Fruit fly (Drosophila melanogaster): Measurements from ENCODE around the gene Eip93F.

Gene Eip93F

dm6 chr3R:21905615-21906014 is 43.3 kb upstream of the Eip93F start (continued):
- peak; percentile 90 for TF ChIP-seq eg (GFP tag; IDR thresholded peaks at IDR 0.05)
- TF ChIP-seq Eip75B (GFP tag; optimal IDR thresholded peaks at IDR 0.05) = peak; percentile 84
- peak; percentile 88 for TF ChIP-seq dsx (GFP tag; optimal IDR thresholded peaks at IDR 0.05; ENCODE audit: poor library complexity, severe bottlenecking)
- peak; percentile 76 for TF ChIP-seq dac (GFP tag; optimal IDR thresholded peaks at IDR 0.05)
- peak; percentile 84 for TF ChIP-seq CG6808 (GFP tag; optimal IDR thresholded peaks at IDR 0.05)
- TF ChIP-seq CG6792 (GFP tag; optimal IDR thresholded peaks at IDR 0.05) = peak; percentile 77
- TF ChIP-seq CG4318 (GFP tag; optimal IDR thresholded peaks at IDR 0.05) = peak; percentile 87
- TF ChIP-seq net (GFP tag; optimal IDR thresholded peaks at IDR 0.05) = peak; percentile 79
- peak; percentile 44 for TF ChIP-seq CG11902 (GFP tag; optimal IDR thresholded peaks at IDR 0.05)
- TF ChIP-seq acj6 (GFP tag; optimal IDR thresholded peaks at IDR 0.05) = peak; percentile 85
- TF ChIP-seq CG8119 (GFP tag; IDR thresholded peaks at IDR 0.05) = peak; percentile 93
- peak; percentile 82 for TF ChIP-seq Sox14 (GFP tag; optimal IDR thresholded peaks at IDR 0.05)
- peak; percentile 46 for TF ChIP-seq Blimp-1 (GFP tag; optimal IDR thresholded peaks at IDR 0.05)
- peak; percentile 82 for TF ChIP-seq CG10669 (GFP tag; optimal IDR thresholded peaks at IDR 0.05)
- peak; percentile 65 for TF ChIP-seq Smox (GFP tag; optimal IDR thresholded peaks at IDR 0.05)
- TF ChIP-seq Gug (GFP tag; IDR thresholded peaks at IDR 0.05) = peak; percentile 88
- peak; percentile 43 for TF ChIP-seq Sox15 (GFP tag; optimal IDR thresholded peaks at IDR 0.05)
- TF ChIP-seq Eip93F (GFP tag; optimal IDR thresholded peaks at IDR 0.05) = no peak
- peak; percentile 64 for TF ChIP-seq lz (GFP tag; optimal IDR thresholded peaks at IDR 0.05)
- peak; percentile 90 for TF ChIP-seq Hr4 (GFP tag; optimal IDR thresholded peaks at IDR 0.05)
- peak; percentile 57 for TF ChIP-seq CG8319 (GFP tag; optimal IDR thresholded peaks at IDR 0.05)
- peak; percentile 73 for TF ChIP-seq topi (GFP tag; optimal IDR thresholded peaks at IDR 0.05)
- no peak for TF ChIP-seq fkh (GFP tag; optimal IDR thresholded peaks at IDR 0.05)
- no peak for TF ChIP-seq fd85E (GFP tag; optimal IDR thresholded peaks at IDR 0.05)
- peak; percentile 69 to 91 for TF ChIP-seq salr (GFP tag; optimal IDR thresholded peaks at IDR 0.05)
- TF ChIP-seq CG6276 (GFP tag; optimal IDR thresholded peaks at IDR 0.05) = peak; percentile 82
- peak; percentile 83 for TF ChIP-seq fd59A (GFP tag; optimal IDR thresholded peaks at IDR 0.05)
- TF ChIP-seq CG6854 (GFP tag; optimal IDR thresholded peaks at IDR 0.05) = peak; percentile 67
- TF ChIP-seq Hr39 (GFP tag; optimal IDR thresholded peaks at IDR 0.05) = peak; percentile 43
- TF ChIP-seq OdsH (GFP tag; optimal IDR thresholded peaks at IDR 0.05) = peak; percentile 88

- TF ChIP-seq CG6854 (GFP tag; optimal IDR thresholded peaks at IDR 0.05) (no peak), eg (GFP tag; IDR thresholded peaks at IDR 0.05) (no peak), CG7368 (GFP tag; optimal IDR thresholded peaks at IDR 0.05) (no peak), achi (GFP tag; optimal IDR thresholded peaks at IDR 0.05) (peak; percentile 10), CG11902 (GFP tag; optimal IDR thresholded peaks at IDR 0.05) (no peak), CG6276 (GFP tag; optimal IDR thresholded peaks at IDR 0.05) (no peak), salr (GFP tag; optimal IDR thresholded peaks at IDR 0.05) (peak in 1 of 2 experiments; percentile 23), Eip78C (GFP tag) (peak; percentile 33), CG32006 (GFP tag; optimal IDR thresholded peaks at IDR 0.05) (peak; percentile 52), CG8119 (GFP tag; IDR thresholded peaks at IDR 0.05) (peak; percentile 46; the same call in 2 of the 3 replicates), CG10631 (GFP tag; optimal IDR thresholded peaks at IDR 0.05) (peak; percentile 6)
These were observed 42.0 kb upstream of the Eip93F start for dm6 chr3R:21906867-21907266.

- TF ChIP-seq CG10669 (GFP tag; optimal IDR thresholded peaks at IDR 0.05) (no peak), CG8319 (GFP tag; optimal IDR thresholded peaks at IDR 0.05) (no peak), Gug (GFP tag; IDR thresholded peaks at IDR 0.05) (no peak), Sox15 (GFP tag; optimal IDR thresholded peaks at IDR 0.05) (no peak), salr (GFP tag; optimal IDR thresholded peaks at IDR 0.05) (no peak), Smox (GFP tag; optimal IDR thresholded peaks at IDR 0.05) (no peak), CG7368 (GFP tag; optimal IDR thresholded peaks at IDR 0.05) (no peak), CG6792 (GFP tag; optimal IDR thresholded peaks at IDR 0.05) (no peak), cyc (GFP tag; optimal IDR thresholded peaks at IDR 0.05) (no peak), vri (GFP tag; optimal IDR thresholded peaks at IDR 0.05) (no peak), lz (GFP tag; optimal IDR thresholded peaks at IDR 0.05) (no peak), spab (GFP tag; optimal IDR thresholded peaks at IDR 0.05) (no peak), CG1621 (tag; optimal IDR thresholded peaks at IDR 0.05) (no peak), OdsH (GFP tag; optimal IDR thresholded peaks at IDR 0.05) (no peak), fkh (GFP tag; optimal IDR thresholded peaks at IDR 0.05) (no peak), CG11762 (GFP tag; optimal IDR thresholded peaks at IDR 0.05; ENCODE audit: insufficient read depth) (no peak), CG10631 (GFP tag; optimal IDR thresholded peaks at IDR 0.05) (no peak)
These were observed 37.4 kb upstream of the Eip93F start, which contains the start of gene Qsox3 for dm6 chr3R:21911516-21911915. TSS of gene Qsox3 (plus strand) at chr3R:21911816.

Data from whole organism, prepupa.